Worm (Caenorhabditis elegans): ENCODE results near the gene srd-1.

DNA sequence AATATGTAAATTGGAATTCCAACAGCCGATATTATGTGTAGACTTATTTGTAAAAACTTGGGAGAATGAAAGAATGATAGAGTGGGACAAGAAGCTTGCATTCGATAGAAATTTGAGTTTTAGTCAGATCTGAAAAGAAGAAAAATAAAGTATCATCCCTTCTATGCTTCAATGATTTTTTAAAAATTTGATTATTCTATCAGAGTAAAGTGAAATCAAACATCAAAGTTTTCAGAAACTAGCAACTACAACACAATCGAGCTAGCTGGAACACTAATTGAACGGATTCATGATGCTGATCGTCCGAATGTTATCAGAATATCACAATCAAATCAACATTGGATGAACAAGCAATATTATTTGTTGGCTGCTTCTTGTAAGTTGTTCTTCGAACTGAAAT lies 44.5 kb upstream of the srd-1 start, which contains the start of gene srh-135:
- TF ChIP-seq fkh-3 (tag; optimal IDR thresholded peaks at IDR 0.05) (no peak), F57C9.4 (tag; optimal IDR thresholded peaks at IDR 0.05) (no peak), nfya-1 (tag; optimal IDR thresholded peaks at IDR 0.05; ENCODE audit: borderline replicate concordance, insufficient read depth) (no peak)

All from whole organism, young adult.